Fruit fly (Drosophila melanogaster) whole organism, embryonic: Measurements from ENCODE around the gene CG2278.

Experiments
- CG42726 ChIP-seq: fragments of 200-800 bp; sonication (Bioruptor generic); IDR thresholded peaks from 2 replicates; pipeline ENCODE4 v1.3.6; 2022; ENCODE audit warnings: missing biosample characterization, missing genetic modification characterization; ENCODE audit not compliant: partially characterized antibody
- ato ChIP-seq: fragments of 200-800 bp; sonication (Bioruptor generic); IDR thresholded peaks from 2 replicates; pipeline ENCODE4 v1.3.6; 2022; ENCODE audit warnings: missing biosample characterization, missing genetic modification characterization; ENCODE audit not compliant: partially characterized antibody
- dysf ChIP-seq: fragments of 200-800 bp; sonication (Bioruptor generic); IDR thresholded peaks from 3 replicates; pipeline ENCODE4 v1.3.6; 2022; ENCODE audit warnings: missing biosample characterization, missing genetic modification characterization
- ssp ChIP-seq: fragments of 200-800 bp; sonication (Bioruptor generic); IDR thresholded peaks from 2 replicates; pipeline ENCODE4 v1.3.6; 2022; ENCODE audit warnings: missing biosample characterization, missing genetic modification characterization

dm6 chrX:8131693-8132313 lies 38.3 kb downstream of the CG2278 start, which contains the start of gene CG10958:
- TF ChIP-seq CG42726 (no peak), dysf (GFP tag; lab: Robert Waterston, UW) (peak; percentile 37; the same call in 2 of the 3 replicates), ato (GFP tag; lab: Robert Waterston, UW) (no peak), ssp (GFP tag; lab: Robert Waterston, UW) (peak; percentile 38; the same call in 1 of the 2 replicates)
